Worm (Caenorhabditis elegans): ENCODE measurements around the gene ikke-1.

Gene ikke-1

ce11 chrIII:9053740-9054252 lies 3.3 kb upstream of the ikke-1 start, which contains the start of gene R107.5 (continued):
- TF ChIP-seq T26A5.8 (tag; optimal IDR thresholded peaks at IDR 0.05) = no peak
- TF ChIP-seq Y95B8A.8 (GFP tag; IDR thresholded peaks at IDR 0.05) = peak; percentile 88
- peak; percentile 98 for TF ChIP-seq ztf-26 (tag; optimal IDR thresholded peaks at IDR 0.05)
- no peak for TF ChIP-seq lsy-27 (tag; optimal IDR thresholded peaks at IDR 0.05; ENCODE audit: borderline replicate concordance, insufficient read depth)
- no peak for TF ChIP-seq efl-1 (GFP tag; optimal IDR thresholded peaks at IDR 0.05)
- peak; percentile 100 for TF ChIP-seq hsf-1 (GFP tag; IDR thresholded peaks at IDR 0.05)
- peak; percentile 59; the same call in 1 of the 2 replicates for TF ChIP-seq F33H1.4 (GFP tag; IDR thresholded peaks at IDR 0.05)
- peak; percentile 47 for TF ChIP-seq ZK185.1 (tag; optimal IDR thresholded peaks at IDR 0.05; ENCODE audit: poor library complexity, severe bottlenecking)
- peak; percentile 94 for TF ChIP-seq Y53G8AR.9 (GFP tag; conservative IDR thresholded peaks at IDR 0.05)
- no peak for TF ChIP-seq nfya-1 (tag; optimal IDR thresholded peaks at IDR 0.05; ENCODE audit: borderline replicate concordance, insufficient read depth)
- TF ChIP-seq chd-7 (tag; optimal IDR thresholded peaks at IDR 0.05) = peak; percentile 99
- peak; percentile 58; the same call in 1 of the 2 replicates for TF ChIP-seq ceh-100 (GFP tag; IDR thresholded peaks at IDR 0.05)
- peak; percentile 79 for TF ChIP-seq madf-6 (GFP tag; IDR thresholded peaks at IDR 0.05)
- no peak for TF ChIP-seq unc-130 (GFP tag; optimal IDR thresholded peaks at IDR 0.05)
- peak; percentile 76 for TF ChIP-seq madf-10 (tag; optimal IDR thresholded peaks at IDR 0.05)
- peak; percentile 76 for TF ChIP-seq tbp1 (GFP tag; optimal IDR thresholded peaks at IDR 0.05)
- 0 out of 2 replicates have a peak, but pooled peaks have one; percentile 21 for TF ChIP-seq Y79H2A.3 (GFP tag; conservative IDR thresholded peaks at IDR 0.05)
- TF ChIP-seq C17E4.6 (GFP tag; IDR thresholded peaks at IDR 0.05) = peak; percentile 77
- no peak for TF ChIP-seq F49E8.2 (tag; optimal IDR thresholded peaks at IDR 0.05; ENCODE audit: insufficient read depth)
- TF ChIP-seq cebp-1 (GFP tag; IDR thresholded peaks at IDR 0.05) = peak; percentile 70; the same call in 1 of the 2 replicates
- TF ChIP-seq cebp-1 (tag; optimal IDR thresholded peaks at IDR 0.05) = peak; percentile 89
- peak; percentile 96 for TF ChIP-seq repo-1 (tag; optimal IDR thresholded peaks at IDR 0.05)
- TF ChIP-seq nhr-80 (tag; optimal IDR thresholded peaks at IDR 0.05) = peak; percentile 31
- peak; percentile 80 for TF ChIP-seq attf-5 (GFP tag; optimal IDR thresholded peaks at IDR 0.05)
- peak; percentile 86 for TF ChIP-seq ama-1 (optimal IDR thresholded peaks at IDR 0.05)
- no peak for TF ChIP-seq ama-1 (GFP tag; optimal IDR thresholded peaks at IDR 0.05)
- TF ChIP-seq bed-1 (GFP tag; IDR thresholded peaks at IDR 0.05) = 0 out of 2 replicates have a peak, but pooled peaks have one; percentile 59
- TF ChIP-seq T07F8.4 (tag; optimal IDR thresholded peaks at IDR 0.05) = peak; percentile 66
- peak; percentile 82 for TF ChIP-seq F10E7.11 (tag; optimal IDR thresholded peaks at IDR 0.05)
- peak; percentile 96 for TF ChIP-seq K11D2.4 (GFP tag; IDR thresholded peaks at IDR 0.05)
- peak; percentile 95 to 98 for TF ChIP-seq let-607 (tag; optimal IDR thresholded peaks at IDR 0.05)
- peak; percentile 86 for TF ChIP-seq Y56A3A.18 (GFP tag; IDR thresholded peaks at IDR 0.05)
- no peak for TF ChIP-seq Y53F4B.3 (GFP tag; IDR thresholded peaks at IDR 0.05)
- peak; percentile 65; the same call in 1 of the 2 replicates for TF ChIP-seq bed-2 (GFP tag; IDR thresholded peaks at IDR 0.05)
- no peak for TF ChIP-seq ztf-25 (GFP tag; IDR thresholded peaks at IDR 0.05)
- TF ChIP-seq K12H6.12 (tag; optimal IDR thresholded peaks at IDR 0.05) = peak; percentile 96
- peak; percentile 54 for TF ChIP-seq F52B5.7 (tag; optimal IDR thresholded peaks at IDR 0.05)
- no peak for TF ChIP-seq pha-4 (tag; optimal IDR thresholded peaks at IDR 0.05)
- peak; percentile 84 for TF ChIP-seq mel-28 (tag; optimal IDR thresholded peaks at IDR 0.05; ENCODE audit: borderline replicate concordance)
- TF ChIP-seq Y67H2A.10 (GFP tag; conservative IDR thresholded peaks at IDR 0.05) = peak; percentile 96
- TF ChIP-seq unc-62 (GFP tag; optimal IDR thresholded peaks at IDR 0.05) = peak; percentile 8
- TF ChIP-seq fkh-3 (tag; optimal IDR thresholded peaks at IDR 0.05) = peak; percentile 36
- TF ChIP-seq hmg-20 (GFP tag; IDR thresholded peaks at IDR 0.05) = no peak
- TF ChIP-seq aptf-2 (GFP tag; conservative IDR thresholded peaks at IDR 0.05) = no peak
- no peak for TF ChIP-seq rec-8 (tag; optimal IDR thresholded peaks at IDR 0.05)
- peak; percentile 97 for TF ChIP-seq sea-2 (GFP tag; IDR thresholded peaks at IDR 0.05)
- TF ChIP-seq nfya-2 (GFP tag; IDR thresholded peaks at IDR 0.05) = no peak
- peak; percentile 96 for TF ChIP-seq ztf-3 (GFP tag; optimal IDR thresholded peaks at IDR 0.05)
